Fruit fly (Drosophila melanogaster) whole organism, wandering third instar larva: ENCODE measurements around the gene stet.

Experiments
- Abd-B ChIP-seq: fragments of >200 bp; optimal IDR thresholded peaks from 2 replicates; lab custom pipeline; 2017; ENCODE audit warnings: missing biosample characterization, missing genetic modification characterization
- CG32264 ChIP-seq: fragments of 200-800 bp; sonication (Bioruptor generic); optimal IDR thresholded peaks from 2 replicates; lab custom pipeline; 2016; ENCODE audit warnings: missing biosample characterization, missing genetic modification characterization
- CG9705 ChIP-seq: fragments of 200-800 bp; sonication (Bioruptor generic); optimal IDR thresholded peaks from 2 replicates; lab custom pipeline; 2018; ENCODE audit warnings: missing biosample characterization, mild to moderate bottlenecking, missing genetic modification characterization
- CrebA ChIP-seq: fragments of 200-800 bp; sonication (Bioruptor generic); optimal IDR thresholded peaks from 2 replicates; lab custom pipeline; 2016; ENCODE audit warnings: missing biosample characterization, mild to moderate bottlenecking, missing genetic modification characterization, borderline replicate concordance
- Dfd ChIP-seq: fragments of >200 bp; optimal IDR thresholded peaks from 2 replicates; lab custom pipeline; 2017; ENCODE audit warnings: missing biosample characterization, missing genetic modification characterization
- GATAd ChIP-seq: sonication (Bioruptor generic); optimal IDR thresholded peaks from 2 replicates; lab custom pipeline; 2016; ENCODE audit warnings: missing biosample characterization, missing genetic modification characterization
- HLH106 ChIP-seq: fragments of 200-800 bp; optimal IDR thresholded peaks from 3 replicates; lab custom pipeline; 2019; ENCODE audit warnings: missing biosample characterization, mild to moderate bottlenecking, missing genetic modification characterization, moderate library complexity
- Hnf4 ChIP-seq: fragments of 200-800 bp; sonication (Bioruptor generic); optimal IDR thresholded peaks from 2 replicates; lab custom pipeline; 2016; ENCODE audit warnings: missing biosample characterization, mild to moderate bottlenecking, missing genetic modification characterization
- Hr78 ChIP-seq: fragments of >200 bp; optimal IDR thresholded peaks from 2 replicates; lab custom pipeline; 2017; ENCODE audit warnings: missing biosample characterization, missing genetic modification characterization
- Jra ChIP-seq: sonication (Bioruptor generic); optimal IDR thresholded peaks from 2 replicates; lab custom pipeline; 2016; ENCODE audit warnings: missing biosample characterization, missing genetic modification characterization
- Myc ChIP-seq: fragments of >200 bp; optimal IDR thresholded peaks from 2 replicates; lab custom pipeline; 2017
- N ChIP-seq: fragments of >200 bp; optimal IDR thresholded peaks from 2 replicates; lab custom pipeline; 2018; ENCODE audit warnings: missing biosample characterization, missing external identifiers, missing genetic modification characterization
- OdsH ChIP-seq: fragments of 200-800 bp; sonication (Bioruptor generic); optimal IDR thresholded peaks from 2 replicates; lab custom pipeline; 2016; ENCODE audit warnings: missing biosample characterization, mild to moderate bottlenecking, missing genetic modification characterization
- Rel ChIP-seq, 2 experiments: fragments of 200-800 bp; sonication (Bioruptor generic) in 1 of 2; optimal IDR thresholded peaks; 2 replicates in 1 of 2; 3 replicates in 1 of 2; lab custom pipeline; 2016 to 2019; ENCODE audit warnings: mild to moderate bottlenecking in 2 of 2, missing biosample characterization in 2 of 2, missing genetic modification characterization in 2 of 2, moderate library complexity in 1 of 2
- Sp1 ChIP-seq: fragments of 200-800 bp; sonication (Bioruptor generic); optimal IDR thresholded peaks from 3 replicates; lab custom pipeline; 2019; ENCODE audit warnings: missing biosample characterization, mild to moderate bottlenecking, missing genetic modification characterization, moderate library complexity
- Vsx2 ChIP-seq: fragments of 200-300, 225-300 bp; sonication (Bioruptor generic); optimal IDR thresholded peaks from 2 replicates; lab custom pipeline; 2018; ENCODE audit warnings: missing biosample characterization, missing genetic modification characterization; ENCODE audit not compliant: partially characterized antibody
- br ChIP-seq: fragments of 200-800 bp; sonication (Bioruptor generic); optimal IDR thresholded peaks from 2 replicates; lab custom pipeline; 2016; ENCODE audit warnings: missing biosample characterization, missing genetic modification characterization
- dmrt93B ChIP-seq: fragments of 200-800 bp; sonication (Bioruptor generic); optimal IDR thresholded peaks from 2 replicates; lab custom pipeline; 2018; ENCODE audit warnings: missing biosample characterization, mild to moderate bottlenecking, missing genetic modification characterization
- dsf ChIP-seq: sonication (Bioruptor generic); optimal IDR thresholded peaks from 2 replicates; lab custom pipeline; 2016; ENCODE audit warnings: missing biosample characterization, missing genetic modification characterization, borderline replicate concordance
- ey ChIP-seq: fragments of 200-800 bp; sonication (Bioruptor generic); optimal IDR thresholded peaks from 2 replicates; lab custom pipeline; 2016; ENCODE audit warnings: missing biosample characterization, missing genetic modification characterization
- foxo ChIP-seq, 2 experiments: fragments of 200-800 bp; sonication (Bioruptor generic); optimal IDR thresholded peaks; 2 replicates in 1 of 2; 3 replicates in 1 of 2; lab custom pipeline; 2016 to 2017; ENCODE audit warnings: missing biosample characterization in 2 of 2, missing genetic modification characterization in 2 of 2
- fru ChIP-seq: fragments of 200-800 bp; sonication (Bioruptor generic); optimal IDR thresholded peaks from 3 replicates; lab custom pipeline; 2016; ENCODE audit warnings: missing biosample characterization, mild to moderate bottlenecking, missing genetic modification characterization
- h ChIP-seq: fragments of 200-800 bp; sonication (Bioruptor generic); optimal IDR thresholded peaks from 3 replicates; lab custom pipeline; 2016; ENCODE audit warnings: missing biosample characterization, mild to moderate bottlenecking, missing genetic modification characterization
- jim ChIP-seq: fragments of 175-275, 200-325 bp; sonication (Bioruptor generic); optimal IDR thresholded peaks from 2 replicates; lab custom pipeline; 2016; ENCODE audit warnings: missing biosample characterization, mild to moderate bottlenecking, missing genetic modification characterization
- lola ChIP-seq: fragments of >200 bp; optimal IDR thresholded peaks from 2 replicates; lab custom pipeline; 2017; ENCODE audit warnings: missing biosample characterization, missing genetic modification characterization
- pan ChIP-seq: fragments of >200 bp; optimal IDR thresholded peaks from 2 replicates; lab custom pipeline; 2017
- psq ChIP-seq: fragments of 200-800 bp; sonication (Bioruptor generic); optimal IDR thresholded peaks from 3 replicates; lab custom pipeline; 2017; ENCODE audit warnings: missing biosample characterization, mild to moderate bottlenecking, missing genetic modification characterization, moderate library complexity
- rgr ChIP-seq: fragments of 200-800 bp; sonication (Bioruptor generic); optimal IDR thresholded peaks from 3 replicates; lab custom pipeline; 2016; ENCODE audit warnings: missing biosample characterization, mild to moderate bottlenecking, missing genetic modification characterization
- sage ChIP-seq: fragments of 200-800 bp; sonication (Bioruptor generic); optimal IDR thresholded peaks from 2 replicates; lab custom pipeline; 2016; ENCODE audit warnings: missing biosample characterization, mild to moderate bottlenecking, missing genetic modification characterization
- sv ChIP-seq: fragments of 200-800 bp; sonication (Bioruptor generic); optimal IDR thresholded peaks from 3 replicates; lab custom pipeline; 2016; ENCODE audit warnings: missing biosample characterization, missing genetic modification characterization
- tai ChIP-seq: sonication (Bioruptor generic); optimal IDR thresholded peaks from 2 replicates; lab custom pipeline; 2016; ENCODE audit warnings: missing biosample characterization, missing genetic modification characterization
- usp ChIP-seq: fragments of >200 bp; optimal IDR thresholded peaks from 2 replicates; lab custom pipeline; 2017; ENCODE audit warnings: missing biosample characterization, missing genetic modification characterization
- woc ChIP-seq: sonication (Bioruptor generic); optimal IDR thresholded peaks from 2 replicates; lab custom pipeline; 2016; ENCODE audit warnings: missing biosample characterization, mild to moderate bottlenecking, missing genetic modification characterization

The stet gene

DNA sequence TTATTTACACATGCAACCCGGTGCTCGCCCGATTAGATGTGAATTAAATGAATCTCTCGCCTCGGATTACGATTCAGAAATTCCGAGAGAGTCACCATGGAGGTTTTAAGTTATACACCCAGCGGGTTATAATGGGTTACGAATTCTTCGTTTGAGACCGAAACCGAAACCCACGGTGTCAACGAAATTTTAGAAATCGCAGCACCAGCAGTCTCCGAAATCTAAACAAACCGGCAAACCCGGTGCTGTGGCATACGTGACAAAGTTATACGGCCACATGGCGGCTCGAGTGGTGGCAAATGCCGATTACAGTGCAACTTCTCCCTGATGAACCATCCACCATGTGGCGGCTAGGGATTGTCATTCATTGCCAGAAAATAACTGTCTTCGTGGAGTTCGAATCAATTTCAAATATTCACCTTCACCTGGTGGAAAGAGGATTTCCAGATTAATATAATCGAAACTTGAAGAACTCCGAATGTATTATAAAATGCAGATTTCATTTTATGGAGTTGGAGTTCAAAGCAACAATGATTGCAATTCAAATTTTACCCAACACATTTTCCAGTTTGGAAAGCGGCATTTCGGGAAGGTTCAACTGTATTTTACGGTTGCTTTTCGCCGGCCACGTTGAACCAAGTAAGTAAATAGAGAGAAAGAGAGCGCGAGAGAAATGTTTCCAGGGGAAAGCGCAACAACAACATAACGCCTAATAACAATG, 26.6 kb upstream of the stet start:
- TF ChIP-seq sage (GFP tag; lab: Kevin White, UChicago): no peak
- TF ChIP-seq fru (GFP tag; lab: Kevin White, UChicago): peak; percentile 72
- TF ChIP-seq br (GFP tag; lab: Kevin White, UChicago): peak; percentile 46
- TF ChIP-seq GATAd (GFP tag; lab: Kevin White, UChicago): no peak
- peak; percentile 66 for TF ChIP-seq HLH106
- no peak for TF ChIP-seq jim (GFP tag; lab: Kevin White, UChicago)
- TF ChIP-seq Abd-B: no peak
- TF ChIP-seq rgr (GFP tag; lab: Kevin White, UChicago): peak; percentile 71
- no peak for TF ChIP-seq lola (GFP tag; lab: Kevin White, UChicago)
- TF ChIP-seq Sp1 (GFP tag; lab: Kevin White, UChicago): peak; percentile 56
- TF ChIP-seq CG9705: peak; percentile 5
- peak; percentile 55 for TF ChIP-seq dmrt93B (GFP tag; lab: Kevin White, UChicago)
- peak; percentile 50 for TF ChIP-seq Hnf4 (GFP tag; lab: Kevin White, UChicago)
- TF ChIP-seq ey (GFP tag; lab: Kevin White, UChicago): peak; percentile 78
- no peak for TF ChIP-seq h (GFP tag; lab: Kevin White, UChicago)
- TF ChIP-seq Hr78: no peak
- peak; percentile 37 for TF ChIP-seq woc (GFP tag; lab: Kevin White, UChicago)
- TF ChIP-seq sv: peak; percentile 35
- no peak for TF ChIP-seq Vsx2 (GFP tag; lab: Kevin White, UChicago)
- no peak for TF ChIP-seq usp (GFP tag; lab: Kevin White, UChicago)
- TF ChIP-seq Jra (GFP tag; lab: Kevin White, UChicago): no peak
- peak; percentile 52 for TF ChIP-seq psq (GFP tag; lab: Kevin White, UChicago)
- no peak for TF ChIP-seq Dfd (GFP tag; lab: Kevin White, UChicago)
- TF ChIP-seq dsf (GFP tag; lab: Kevin White, UChicago): no peak
- TF ChIP-seq Myc: no peak
- no peak for TF ChIP-seq CrebA (GFP tag; lab: Kevin White, UChicago)
- TF ChIP-seq OdsH: peak; percentile 70
- no peak for TF ChIP-seq pan (lab: Kevin White, UChicago)
- TF ChIP-seq CG32264 (GFP tag; lab: Kevin White, UChicago): no peak
- peak in 1 of 2 experiments; percentile 75 for TF ChIP-seq foxo (GFP tag; optimal IDR thresholded peaks at IDR 0.05; lab: Kevin White, UChicago)

- TF ChIP-seq Rel (GFP tag; optimal IDR thresholded peaks at IDR 0.05; lab: Kevin White, UChicago) (no peak), Rel (tag; optimal IDR thresholded peaks at IDR 0.05; lab: Kevin White, UChicago) (peak; percentile 96), Myc (no peak), Abd-B (no peak), N (GFP tag; lab: Kevin White, UChicago) (no peak)
- TF ChIP-seq, all 38 proteins: peak for 1
These were observed 12.9 kb upstream of the stet start, which contains the start of the genes hfp and Psa for dm6 chr3L:1502086-1502893. hfp (minus strand) TSS chr3L:1502590. Psa (plus strand) TSS chr3L:1502843.

- no peak for TF ChIP-seq tai (GFP tag; lab: Kevin White, UChicago)
- no peak for TF ChIP-seq Sp1 (GFP tag; lab: Kevin White, UChicago)
- TF ChIP-seq Jra (GFP tag; lab: Kevin White, UChicago): no peak
- TF ChIP-seq OdsH: no peak
- no peak for TF ChIP-seq lola (GFP tag; lab: Kevin White, UChicago)
- no peak for TF ChIP-seq CrebA (GFP tag; lab: Kevin White, UChicago)
- TF ChIP-seq jim (GFP tag; lab: Kevin White, UChicago): no peak
- TF ChIP-seq sv: no peak
- TF ChIP-seq foxo (GFP tag; optimal IDR thresholded peaks at IDR 0.05; lab: Kevin White, UChicago): no peak
These were observed 7.1 kb upstream of the stet start, which contains the start of gene CG12084 for dm6 chr3L:1496408-1496807. CG12084 (minus strand) TSS chr3L:1496643.
